Worm (Caenorhabditis elegans) whole organism, L4 larva: ENCODE measurements around the gene R05G6.5.

Source experiments
- D1046.2 ChIP-seq: fragments of 200-800 bp; sonication (Bioruptor generic); IDR thresholded peaks from 2 replicates; pipeline ENCODE4 v1.3.6; 2022; ENCODE audit warnings: missing genetic modification characterization, missing compliant biosample characterization
- F26F4.8 ChIP-seq: fragments of 200-800 bp; sonication (Bioruptor generic); conservative IDR thresholded peaks from 2 replicates; pipeline ENCODE4 v1.3.6; 2022; ENCODE audit warnings: missing genetic modification characterization, missing compliant biosample characterization
- T20F7.1 ChIP-seq: fragments of 200-800 bp; sonication (Bioruptor generic); optimal IDR thresholded peaks from 2 replicates; lab custom pipeline; 2018; ENCODE audit warnings: mild to moderate bottlenecking, missing genetic modification characterization, missing compliant biosample characterization
- Y5F2A.4 ChIP-seq: fragments of 200-800 bp; sonication (Bioruptor generic); optimal IDR thresholded peaks from 2 replicates; lab custom pipeline; 2018; ENCODE audit warnings: mild to moderate bottlenecking, missing genetic modification characterization, missing compliant biosample characterization
- ZK546.5 ChIP-seq, 2 experiments: sonication (generic microtip); optimal IDR thresholded peaks; 2 replicates each; lab custom pipeline; 2017; ENCODE audit warnings: missing biosample characterization in 2 of 2, missing genetic modification characterization in 2 of 2
- ama-1 ChIP-seq: fragments of 150-350 bp; optimal IDR thresholded peaks from 2 replicates; lab custom pipeline; 2014; ENCODE audit warnings: inconsistent platforms, mixed read lengths
- ceh-44 ChIP-seq: fragments of 200-800 bp; sonication (Bioruptor generic); IDR thresholded peaks from 2 replicates; pipeline ENCODE4 v1.3.6; 2022; ENCODE audit warnings: missing genetic modification reagents, missing genetic modification characterization, missing compliant biosample characterization
- ceh-62 ChIP-seq: sonication (generic microtip); optimal IDR thresholded peaks from 2 replicates; lab custom pipeline; 2017; ENCODE audit warnings: missing biosample characterization, missing genetic modification characterization
- cey-2 ChIP-seq: sonication (generic microtip); optimal IDR thresholded peaks from 3 replicates; lab custom pipeline; 2017; ENCODE audit warnings: missing genetic modification characterization, mild to moderate bottlenecking, missing compliant biosample characterization, antibody characterized with exemption, borderline replicate concordance; ENCODE audit not compliant: insufficient read depth
- daf-16 ChIP-seq, 3 experiments: sonication (generic microtip); optimal IDR thresholded peaks; 2 replicates each; lab custom pipeline; 2016 to 2017; ENCODE audit warnings: missing genetic modification characterization in 3 of 3, missing genetic modification reagents in 3 of 3, mild to moderate bottlenecking in 2 of 3, missing compliant biosample characterization in 2 of 3, missing biosample characterization in 1 of 3, moderate library complexity in 1 of 3
- daf-19 ChIP-seq: fragments of 200-800 bp; sonication (Bioruptor generic); conservative IDR thresholded peaks from 2 replicates; pipeline ENCODE4 v1.3.6; 2022; ENCODE audit warnings: missing genetic modification characterization, missing compliant biosample characterization
- daf-8 ChIP-seq: fragments of 200-800 bp; sonication (Bioruptor generic); IDR thresholded peaks from 2 replicates; pipeline ENCODE4 v1.3.6; 2022; ENCODE audit warnings: missing genetic modification characterization, missing compliant biosample characterization
- duxl-1 ChIP-seq: sonication (generic microtip); optimal IDR thresholded peaks from 2 replicates; lab custom pipeline; 2016; ENCODE audit warnings: mild to moderate bottlenecking, missing genetic modification characterization, moderate library complexity, missing compliant biosample characterization; ENCODE audit not compliant: poor library complexity
- dve-1 ChIP-seq: sonication (generic microtip); optimal IDR thresholded peaks from 2 replicates; lab custom pipeline; 2017; ENCODE audit warnings: antibody characterized with exemption, mild to moderate bottlenecking, missing genetic modification characterization, missing compliant biosample characterization; ENCODE audit not compliant: insufficient read depth
- fkh-10 ChIP-seq: fragments of 150-350 bp; optimal IDR thresholded peaks from 2 replicates; lab custom pipeline; 2014; ENCODE audit warnings: missing biosample characterization, missing genetic modification reagents, missing genetic modification characterization
- fos-1 ChIP-seq: fragments of 150-350 bp; optimal IDR thresholded peaks from 2 replicates; lab custom pipeline; 2014; ENCODE audit warnings: missing biosample characterization, missing genetic modification characterization
- hif-1 ChIP-seq, 2 experiments: sonication (generic microtip); optimal IDR thresholded peaks; 2 replicates each; lab custom pipeline; 2016 to 2017; ENCODE audit warnings: missing compliant biosample characterization in 2 of 2, missing genetic modification characterization in 2 of 2, missing genetic modification reagents in 2 of 2, missing genotype in 2 of 2, mild to moderate bottlenecking in 1 of 2
- hlh-11 ChIP-seq: fragments of 200-800 bp; sonication (Bioruptor generic); optimal IDR thresholded peaks from 2 replicates; lab custom pipeline; 2018; ENCODE audit warnings: mild to moderate bottlenecking, missing genetic modification characterization, missing compliant biosample characterization
- hlh-30 ChIP-seq: sonication (generic microtip); optimal IDR thresholded peaks from 2 replicates; lab custom pipeline; 2017; ENCODE audit warnings: antibody characterized with exemption, mild to moderate bottlenecking, missing genetic modification characterization, missing compliant biosample characterization; ENCODE audit not compliant: insufficient read depth
- hmg-1.1 ChIP-seq: fragments of 200-800 bp; sonication (Bioruptor generic); IDR thresholded peaks from 2 replicates; pipeline ENCODE4 v1.3.6; 2022; ENCODE audit warnings: missing genetic modification reagents, missing genetic modification characterization, missing compliant biosample characterization
- jun-1 ChIP-seq: fragments of 150-350 bp; optimal IDR thresholded peaks from 2 replicates; lab custom pipeline; 2014; ENCODE audit warnings: missing biosample characterization, missing genetic modification reagents, missing genetic modification characterization
- lim-7 ChIP-seq: fragments of 200-800 bp; sonication (Bioruptor generic); IDR thresholded peaks from 2 replicates; pipeline ENCODE4 v1.3.6; 2022; ENCODE audit warnings: missing genetic modification characterization, missing compliant biosample characterization
- lin-1 ChIP-seq: fragments of 200-800 bp; sonication (Bioruptor generic); IDR thresholded peaks from 2 replicates; pipeline ENCODE4 v1.3.6; 2022; ENCODE audit warnings: missing genetic modification reagents, missing genetic modification characterization, missing compliant biosample characterization
- lin-29 ChIP-seq: fragments of 200-800 bp; sonication (Bioruptor generic); IDR thresholded peaks from 2 replicates; pipeline ENCODE4 v1.3.6; 2022; ENCODE audit warnings: missing genetic modification reagents, missing genetic modification characterization, missing compliant biosample characterization
- lin-38 ChIP-seq: fragments of 200-800 bp; sonication (Bioruptor generic); IDR thresholded peaks from 2 replicates; pipeline ENCODE4 v1.3.6; 2022; ENCODE audit warnings: missing genetic modification reagents, missing genetic modification characterization, missing compliant biosample characterization
- lsy-2 ChIP-seq, 2 experiments: fragments of 150-350 bp in 1 of 2; sonication (generic microtip) in 1 of 2; optimal IDR thresholded peaks; 2 replicates each; lab custom pipeline; 2014 to 2017; ENCODE audit warnings: missing biosample characterization in 2 of 2, missing genetic modification characterization in 2 of 2
- madf-9 ChIP-seq: fragments of 200-800 bp; sonication (Bioruptor generic); conservative IDR thresholded peaks from 2 replicates; pipeline ENCODE4 v1.3.6; 2022; ENCODE audit warnings: missing genetic modification reagents, missing genetic modification characterization, missing compliant biosample characterization
- mdl-1 ChIP-seq, 2 experiments: fragments of 150-350 bp in 1 of 2; sonication (generic microtip) in 1 of 2; optimal IDR thresholded peaks; 2 replicates each; lab custom pipeline; 2014 to 2017; ENCODE audit warnings: missing biosample characterization in 2 of 2, missing genetic modification characterization in 2 of 2
- mep-1 ChIP-seq: fragments of 150-350 bp; sonication (generic microtip); optimal IDR thresholded peaks from 3 replicates; lab custom pipeline; 2014; ENCODE audit warnings: missing biosample characterization, missing genetic modification characterization
- mes-2 ChIP-seq: sonication (generic microtip); optimal IDR thresholded peaks from 2 replicates; lab custom pipeline; 2016; ENCODE audit warnings: missing genotype, mild to moderate bottlenecking, missing genetic modification characterization, missing compliant biosample characterization; ENCODE audit not compliant: poor library complexity, severe bottlenecking
- nhr-10 ChIP-seq: fragments of 150-350 bp; optimal IDR thresholded peaks from 2 replicates; lab custom pipeline; 2014; ENCODE audit warnings: missing biosample characterization, missing genetic modification characterization
- nhr-111 ChIP-seq: fragments of 200-800 bp; sonication (Bioruptor generic); optimal IDR thresholded peaks from 2 replicates; lab custom pipeline; 2018; ENCODE audit warnings: mild to moderate bottlenecking, missing genetic modification characterization, missing compliant biosample characterization
- nhr-25 ChIP-seq: sonication (generic microtip); optimal IDR thresholded peaks from 2 replicates; lab custom pipeline; 2017; ENCODE audit warnings: missing genetic modification characterization, mild to moderate bottlenecking, missing compliant biosample characterization, antibody characterized with exemption, moderate library complexity, borderline replicate concordance; ENCODE audit not compliant: insufficient read depth
- nhr-42 ChIP-seq: fragments of 200-800 bp; sonication (Bioruptor generic); IDR thresholded peaks from 2 replicates; pipeline ENCODE4 v1.3.6; 2022; ENCODE audit warnings: missing genetic modification characterization, missing compliant biosample characterization
- nhr-48 ChIP-seq: sonication (generic microtip); optimal IDR thresholded peaks from 2 replicates; lab custom pipeline; 2016; ENCODE audit warnings: mild to moderate bottlenecking, missing genetic modification characterization, missing compliant biosample characterization
- nhr-6 ChIP-seq: fragments of 150-350 bp; optimal IDR thresholded peaks from 2 replicates; lab custom pipeline; 2014; ENCODE audit warnings: missing biosample characterization, missing genetic modification characterization
- pha-4 ChIP-seq, 2 experiments: fragments of 150-350 bp in 1 of 2; fragments of 200-800 bp in 1 of 2; sonication (Bioruptor generic) in 1 of 2; IDR thresholded peaks in 1 of 2; optimal IDR thresholded peaks in 1 of 2; 2 replicates each; pipeline versions ENCODE4 v1.3.6 to Lab custom; 2014 to 2022; ENCODE audit warnings: missing genetic modification characterization in 2 of 2, missing genetic modification reagents in 2 of 2, missing biosample characterization in 1 of 2, missing compliant biosample characterization in 1 of 2
- php-3 ChIP-seq: fragments of 200-800 bp; sonication (Bioruptor generic); IDR thresholded peaks from 2 replicates; pipeline ENCODE4 v1.3.6; 2022; ENCODE audit warnings: missing genetic modification reagents, missing genetic modification characterization, missing compliant biosample characterization
- pqm-1 ChIP-seq: sonication (generic microtip); optimal IDR thresholded peaks from 2 replicates; lab custom pipeline; 2017; ENCODE audit warnings: missing biosample characterization, missing genetic modification characterization
- set-16 ChIP-seq: fragments of 200-800 bp; sonication (Bioruptor generic); IDR thresholded peaks from 2 replicates; pipeline ENCODE4 v1.3.6; 2022; ENCODE audit warnings: missing genetic modification reagents, missing genetic modification characterization, missing compliant biosample characterization
- skn-1 ChIP-seq: fragments of 150-350 bp; optimal IDR thresholded peaks from 2 replicates; lab custom pipeline; 2014; ENCODE audit warnings: missing biosample characterization, missing genetic modification characterization
- snpc-4 ChIP-seq: fragments of 150-350 bp; optimal IDR thresholded peaks from 2 replicates; lab custom pipeline; 2014; ENCODE audit warnings: missing biosample characterization, missing genetic modification characterization
- spr-1 ChIP-seq: sonication (generic microtip); optimal IDR thresholded peaks from 2 replicates; lab custom pipeline; 2016; ENCODE audit warnings: mild to moderate bottlenecking, missing genetic modification characterization, missing compliant biosample characterization
- tra-1 ChIP-seq: fragments of 200-800 bp; sonication (Bioruptor generic); IDR thresholded peaks from 2 replicates; pipeline ENCODE4 v1.3.6; 2022; ENCODE audit warnings: missing genetic modification reagents, missing genetic modification characterization, missing compliant biosample characterization
- unc-62 ChIP-seq, 3 experiments: fragments of 150-350 bp in 1 of 3; sonication (generic microtip); optimal IDR thresholded peaks in 2 of 3; peaks in 1 of 3; 1 replicate in 1 of 3; 2 replicates in 2 of 3; lab custom pipeline; 2014 to 2017; ENCODE audit warnings: missing biosample characterization in 3 of 3, missing genetic modification characterization in 3 of 3, missing genetic modification reagents in 3 of 3, missing genotype in 1 of 3
- vab-7 ChIP-seq: fragments of 200-800 bp; sonication (Bioruptor generic); IDR thresholded peaks from 2 replicates; pipeline ENCODE4 v1.3.6; 2022; ENCODE audit warnings: missing genetic modification reagents, missing genetic modification characterization, missing compliant biosample characterization
- zag-1 ChIP-seq: fragments of 150-350 bp; optimal IDR thresholded peaks from 2 replicates; lab custom pipeline; 2014; ENCODE audit warnings: missing biosample characterization, missing genetic modification characterization
- zip-11 ChIP-seq: fragments of 200-800 bp; sonication (Bioruptor generic); IDR thresholded peaks from 2 replicates; pipeline ENCODE4 v1.3.6; 2022; ENCODE audit warnings: missing genetic modification characterization, missing compliant biosample characterization

The R05G6.5 gene

ce11 chrIV:7552958-7553553 lies 44.9 kb downstream of the R05G6.5 start, which contains the start of gene dif-1:
TSS of gene dif-1 (minus strand) at chrIV:7553008.
- TF ChIP-seq tra-1 (GFP tag; lab: Robert Waterston, UW) (no peak), vab-7 (GFP tag; lab: Robert Waterston, UW) (no peak), hmg-1.1 (GFP tag; lab: Robert Waterston, UW) (no peak), daf-8 (GFP tag; lab: Robert Waterston, UW) (no peak), nhr-10 (tag; lab: Kevin White, UChicago) (peak; percentile 2), pqm-1 (peak; percentile 58), ZK546.5 (tag; optimal IDR thresholded peaks at IDR 0.05; lab: Kevin White, UChicago) (no peak), madf-9 (GFP tag; lab: Robert Waterston, UW) (no peak), mdl-1 (tag; optimal IDR thresholded peaks at IDR 0.05; lab: Kevin White, UChicago) (peak in 1 of 2 experiments; percentile 33), ceh-62 (tag; lab: Kevin White, UChicago) (no peak), unc-62 (GFP tag; optimal IDR thresholded peaks at IDR 0.05 in 1 of 2; lab: Kevin White, UChicago) (peak in 1 of 2 experiments; percentile 89), unc-62 (tag; optimal IDR thresholded peaks at IDR 0.05; lab: Kevin White, UChicago) (no peak), fkh-10 (GFP tag; lab: Kevin White, UChicago) (no peak), hif-1 (tag; optimal IDR thresholded peaks at IDR 0.05; lab: Kevin White, UChicago) (no peak), dve-1 (tag; lab: Kevin White, UChicago) (peak; percentile 80), nhr-6 (tag; lab: Kevin White, UChicago) (no peak), skn-1 (tag; lab: Kevin White, UChicago) (no peak), hlh-30 (peak; percentile 27), nhr-42 (GFP tag; lab: Robert Waterston, UW) (no peak), duxl-1 (tag; lab: Kevin White, UChicago) (no peak), lin-38 (peak; percentile 48), Y5F2A.4 (GFP tag; lab: Kevin White, UChicago) (no peak), cey-2 (tag; lab: Kevin White, UChicago) (no peak), mep-1 (tag; lab: Kevin White, UChicago) (peak; percentile 66), pha-4 (GFP tag; IDR thresholded peaks at IDR 0.05; lab: Robert Waterston, UW) (no peak), pha-4 (tag; optimal IDR thresholded peaks at IDR 0.05; lab: Kevin White, UChicago) (peak; percentile 29), T20F7.1 (peak; percentile 69), daf-16 (GFP tag; optimal IDR thresholded peaks at IDR 0.05; lab: Kevin White, UChicago) (peak in 1 of 2 experiments; percentile 78), daf-16 (tag; optimal IDR thresholded peaks at IDR 0.05; lab: Kevin White, UChicago) (peak; percentile 92), snpc-4 (tag; lab: Kevin White, UChicago) (no peak), lin-1 (GFP tag; lab: Robert Waterston, UW) (no peak), php-3 (GFP tag; lab: Robert Waterston, UW) (0 out of 2 replicates have a peak, but pooled peaks have one; percentile 9), nhr-25 (tag; lab: Kevin White, UChicago) (no peak), jun-1 (tag; lab: Kevin White, UChicago) (no peak), F26F4.8 (GFP tag; lab: Robert Waterston, UW) (no peak), zag-1 (tag; lab: Kevin White, UChicago) (no peak), lin-29 (GFP tag; lab: Robert Waterston, UW) (no peak), fos-1 (tag; lab: Kevin White, UChicago) (no peak), set-16 (GFP tag; lab: Robert Waterston, UW) (no peak), ama-1 (lab: Kevin White, UChicago) (peak; percentile 45), ceh-44 (no peak), zip-11 (GFP tag; lab: Robert Waterston, UW) (no peak), daf-19 (GFP tag; lab: Robert Waterston, UW) (no peak), lim-7 (GFP tag; lab: Robert Waterston, UW) (no peak), nhr-111 (GFP tag; lab: Kevin White, UChicago) (no peak), lsy-2 (tag; optimal IDR thresholded peaks at IDR 0.05; lab: Kevin White, UChicago) (peak in 1 of 2 experiments; percentile 40), spr-1 (tag; lab: Kevin White, UChicago) (no peak), mes-2 (tag; lab: Kevin White, UChicago) (peak; percentile 52), nhr-48 (tag; lab: Kevin White, UChicago) (peak; percentile 0), hlh-11 (peak; percentile 73), D1046.2 (GFP tag; lab: Robert Waterston, UW) (no peak)
